Fruit fly (Drosophila melanogaster) Kc167 (cell line): ENCODE measurements around the gene ida.

Source experiments
- Myc ChIP-seq: fragments of >200 bp; optimal IDR thresholded peaks from 2 replicates; lab custom pipeline; 2017; ENCODE audit warnings: missing external identifiers
- Sin3A ChIP-seq: fragments of >200 bp; optimal IDR thresholded peaks from 2 replicates; lab custom pipeline; 2018; ENCODE audit warnings: missing external identifiers
- h ChIP-seq: fragments of >200 bp; optimal IDR thresholded peaks from 3 replicates; lab custom pipeline; 2018; ENCODE audit warnings: missing external identifiers
- insv ChIP-seq: fragments of >200 bp; optimal IDR thresholded peaks from 3 replicates; lab custom pipeline; 2018; ENCODE audit warnings: missing external identifiers
- psq ChIP-seq: fragments of >200 bp; optimal IDR thresholded peaks from 2 replicates; lab custom pipeline; 2017; ENCODE audit warnings: missing external identifiers
- ttk ChIP-seq: sonication (Bioruptor generic); optimal IDR thresholded peaks from 2 replicates; lab custom pipeline; 2017; ENCODE audit warnings: missing external identifiers

- TF ChIP-seq ttk (lab: Kevin White, UChicago) (no peak), Sin3A (lab: Kevin White, UChicago) (no peak), psq (no peak), h (no peak), Myc (lab: Kevin White, UChicago) (no peak), insv (lab: Kevin White, UChicago) (no peak)
Measured at dm6 chr3L:3875004-3875403, 30.1 kb upstream of the ida start.
